Worm (Caenorhabditis elegans) whole organism, late embryonic: ENCODE measurements around the gene F07C3.16.

ENCODE experiments used
- C08G9.2 ChIP-seq: sonication (generic microtip); optimal IDR thresholded peaks from 2 replicates; lab custom pipeline; 2016; ENCODE audit warnings: mild to moderate bottlenecking, missing genetic modification characterization, moderate library complexity, missing compliant biosample characterization
- ceh-2 ChIP-seq: sonication (generic microtip); optimal IDR thresholded peaks from 2 replicates; lab custom pipeline; 2016; ENCODE audit warnings: missing genotype, missing genetic modification characterization, missing compliant biosample characterization
- lim-6 ChIP-seq: sonication (generic microtip); optimal IDR thresholded peaks from 2 replicates; lab custom pipeline; 2016; ENCODE audit warnings: missing genetic modification characterization, missing compliant biosample characterization
- nhr-11 ChIP-seq: fragments of 150-350 bp; optimal IDR thresholded peaks from 2 replicates; lab custom pipeline; 2014; ENCODE audit warnings: missing biosample characterization, missing genetic modification characterization
- ref-2 ChIP-seq: sonication (generic microtip); optimal IDR thresholded peaks from 2 replicates; lab custom pipeline; 2016; ENCODE audit warnings: missing genetic modification characterization, missing compliant biosample characterization
- ttx-3 ChIP-seq: sonication (generic microtip); optimal IDR thresholded peaks from 2 replicates; lab custom pipeline; 2016; ENCODE audit warnings: missing genetic modification reagents, missing genetic modification characterization, missing compliant biosample characterization
- unc-55 ChIP-seq: sonication (generic microtip); optimal IDR thresholded peaks from 2 replicates; lab custom pipeline; 2017; ENCODE audit warnings: missing biosample characterization, missing genetic modification reagents, missing genetic modification characterization

DNA sequence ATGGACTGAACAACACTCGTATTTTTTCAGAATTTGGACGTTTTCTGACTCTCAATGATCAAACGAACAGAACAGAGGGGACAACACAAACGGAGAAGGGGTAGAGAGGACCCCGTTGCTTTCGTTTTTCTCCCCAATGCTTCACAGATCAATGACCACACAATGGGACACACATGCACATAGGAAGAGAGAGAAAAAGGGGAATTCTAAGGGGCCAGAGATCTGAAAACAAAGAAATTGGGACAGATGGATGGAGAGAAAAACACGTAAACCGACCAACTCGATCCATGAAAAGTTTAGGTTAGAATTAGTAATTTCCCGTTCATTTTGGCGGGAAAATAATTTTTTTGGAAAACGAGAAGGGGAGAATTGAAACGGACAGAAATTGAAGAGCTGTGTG is 13.1 kb upstream of the F07C3.16 start:
- TF ChIP-seq C08G9.2 (tag; lab: Kevin White, UChicago) (no peak), nhr-11 (no peak), ceh-2 (tag; lab: Kevin White, UChicago) (no peak), unc-55 (GFP tag; lab: Kevin White, UChicago) (no peak), ref-2 (tag; lab: Kevin White, UChicago) (no peak), ttx-3 (tag; lab: Kevin White, UChicago) (no peak), lim-6 (tag; lab: Kevin White, UChicago) (no peak)
